Worm (Caenorhabditis elegans) whole organism, young adult: ENCODE measurements around the gene F27D9.7.
"Not testable (repeated sequence)": the region's sequence is repeated elsewhere in the genome, so short reads cannot be mapped to it uniquely, and the experiment has no call there.

Experiments used
- B0336.3 ChIP-seq: fragments of 200-800 bp; sonication (Bioruptor generic); IDR thresholded peaks from 2 replicates; pipeline ENCODE4 v1.3.6; 2022; ENCODE audit warnings: missing genetic modification characterization, missing compliant biosample characterization
- C06A6.2 ChIP-seq: fragments of 200-800 bp; sonication (Bioruptor generic); conservative IDR thresholded peaks from 2 replicates; pipeline ENCODE4 v1.3.6; 2022; ENCODE audit warnings: missing genetic modification characterization, missing compliant biosample characterization
- C17E4.6 ChIP-seq: fragments of 200-800 bp; sonication (Bioruptor generic); IDR thresholded peaks from 2 replicates; pipeline ENCODE4 v1.3.6; 2022; ENCODE audit warnings: missing genetic modification reagents, missing genetic modification characterization, missing compliant biosample characterization
- F23B12.7 ChIP-seq: sonication (generic microtip); optimal IDR thresholded peaks from 2 replicates; lab custom pipeline; 2017; ENCODE audit warnings: missing genetic modification characterization, mild to moderate bottlenecking, missing compliant biosample characterization, antibody characterized with exemption, moderate library complexity; ENCODE audit not compliant: insufficient read depth
- F33H1.4 ChIP-seq: fragments of 200-800 bp; sonication (Bioruptor generic); IDR thresholded peaks from 2 replicates; pipeline ENCODE4 v1.3.6; 2022; ENCODE audit warnings: missing genetic modification reagents, missing genetic modification characterization, missing compliant biosample characterization
- F39B2.1 ChIP-seq: fragments of 200-800 bp; sonication (Bioruptor generic); IDR thresholded peaks from 2 replicates; pipeline ENCODE4 v1.3.6; 2022; ENCODE audit warnings: missing genetic modification reagents, missing genetic modification characterization, missing compliant biosample characterization
- F52B5.7 ChIP-seq: sonication (generic microtip); optimal IDR thresholded peaks from 2 replicates; lab custom pipeline; 2016; ENCODE audit warnings: mild to moderate bottlenecking, missing genetic modification characterization, missing compliant biosample characterization
- K11D2.4 ChIP-seq: fragments of 200-800 bp; sonication (Bioruptor generic); IDR thresholded peaks from 2 replicates; pipeline ENCODE4 v1.3.6; 2022; ENCODE audit warnings: missing genetic modification reagents, missing genetic modification characterization, missing compliant biosample characterization
- T26A5.8 ChIP-seq: sonication (generic microtip); optimal IDR thresholded peaks from 2 replicates; lab custom pipeline; 2016; ENCODE audit warnings: missing genetic modification characterization, missing compliant biosample characterization
- akir-1 ChIP-seq: fragments of 200-800 bp; sonication (Bioruptor generic); optimal IDR thresholded peaks from 2 replicates; lab custom pipeline; 2018; ENCODE audit warnings: mild to moderate bottlenecking, missing genetic modification characterization, moderate library complexity, missing compliant biosample characterization
- ama-1 ChIP-seq, 3 experiments: fragments of 150-350 bp in 1 of 3; sonication (generic microtip) in 2 of 3; optimal IDR thresholded peaks; 2 replicates each; lab custom pipeline; 2014 to 2018; ENCODE audit warnings: missing biosample characterization in 2 of 3, missing genetic modification characterization in 2 of 3, missing genetic modification reagents in 2 of 3
- athp-1 ChIP-seq: sonication (generic microtip); optimal IDR thresholded peaks from 2 replicates; lab custom pipeline; 2017; ENCODE audit warnings: mild to moderate bottlenecking, missing genetic modification characterization, missing compliant biosample characterization
- ccch-3 ChIP-seq: fragments of 200-800 bp; sonication (Bioruptor generic); optimal IDR thresholded peaks from 2 replicates; lab custom pipeline; 2018; ENCODE audit warnings: mild to moderate bottlenecking, missing genetic modification characterization, missing compliant biosample characterization
- ceh-27 ChIP-seq: fragments of 200-800 bp; sonication (Bioruptor generic); optimal IDR thresholded peaks from 2 replicates; lab custom pipeline; 2018; ENCODE audit warnings: mild to moderate bottlenecking, missing genetic modification characterization, moderate library complexity, missing compliant biosample characterization
- ceh-40 ChIP-seq: fragments of 200-800 bp; sonication (Bioruptor generic); IDR thresholded peaks from 2 replicates; pipeline ENCODE4 v1.3.6; 2022; ENCODE audit warnings: missing genetic modification characterization, missing compliant biosample characterization
- dpl-1 ChIP-seq: fragments of 150-350 bp; optimal IDR thresholded peaks from 2 replicates; lab custom pipeline; 2014; ENCODE audit warnings: missing biosample characterization, missing genetic modification reagents, missing genetic modification characterization
- efl-1 ChIP-seq: fragments of 150-350 bp; optimal IDR thresholded peaks from 2 replicates; lab custom pipeline; 2014; ENCODE audit warnings: missing biosample characterization, missing genetic modification reagents, missing genetic modification characterization
- him-1 ChIP-seq: sonication (generic microtip); optimal IDR thresholded peaks from 2 replicates; lab custom pipeline; 2016; ENCODE audit warnings: missing genotype, missing genetic modification reagents, missing genetic modification characterization, missing compliant biosample characterization
- hmg-1.2 ChIP-seq: fragments of 200-800 bp; sonication (Bioruptor generic); IDR thresholded peaks from 2 replicates; pipeline ENCODE4 v1.3.6; 2022; ENCODE audit warnings: missing genetic modification reagents, missing genetic modification characterization, missing compliant biosample characterization
- hrde-1 ChIP-seq: sonication (generic microtip); optimal IDR thresholded peaks from 2 replicates; lab custom pipeline; 2016; ENCODE audit warnings: missing genetic modification characterization, mild to moderate bottlenecking, missing compliant biosample characterization, moderate library complexity, missing genotype, missing genetic modification reagents, borderline replicate concordance
- let-607 ChIP-seq, 2 experiments: fragments of 200-800 bp in 1 of 2; sonication (Bioruptor generic) in 1 of 2; sonication (generic microtip) in 1 of 2; optimal IDR thresholded peaks; 2 replicates each; lab custom pipeline; 2016 to 2018; ENCODE audit warnings: mild to moderate bottlenecking in 2 of 2, missing compliant biosample characterization in 2 of 2, missing genetic modification characterization in 2 of 2, moderate library complexity in 2 of 2, missing genotype in 1 of 2
- lin-54 ChIP-seq: fragments of 200-800 bp; sonication (Bioruptor generic); optimal IDR thresholded peaks from 2 replicates; lab custom pipeline; 2018; ENCODE audit warnings: mild to moderate bottlenecking, missing genetic modification characterization, missing compliant biosample characterization
- madf-6 ChIP-seq: fragments of 200-800 bp; sonication (Bioruptor generic); IDR thresholded peaks from 2 replicates; pipeline ENCODE4 v1.3.6; 2022; ENCODE audit warnings: missing genetic modification reagents, missing genetic modification characterization, missing compliant biosample characterization
- mcd-1 ChIP-seq: fragments of 200-800 bp; sonication (Bioruptor generic); IDR thresholded peaks from 2 replicates; pipeline ENCODE4 v1.3.6; 2022; ENCODE audit warnings: missing genetic modification reagents, missing genetic modification characterization, missing compliant biosample characterization
- mel-28 ChIP-seq: sonication (generic microtip); optimal IDR thresholded peaks from 2 replicates; lab custom pipeline; 2016; ENCODE audit warnings: borderline replicate concordance, mild to moderate bottlenecking, missing genetic modification characterization, missing compliant biosample characterization
- nfya-1 ChIP-seq: sonication (generic microtip); optimal IDR thresholded peaks from 2 replicates; lab custom pipeline; 2017; ENCODE audit warnings: antibody characterized with exemption, missing compliant biosample characterization, missing genetic modification characterization, borderline replicate concordance; ENCODE audit not compliant: insufficient read depth
- nhr-120 ChIP-seq: fragments of 200-800 bp; sonication (Bioruptor generic); IDR thresholded peaks from 2 replicates; pipeline ENCODE4 v1.3.6; 2022; ENCODE audit warnings: missing genetic modification characterization, missing compliant biosample characterization
- nhr-80 ChIP-seq: sonication (generic microtip); optimal IDR thresholded peaks from 2 replicates; lab custom pipeline; 2016; ENCODE audit warnings: missing genetic modification characterization, missing compliant biosample characterization
- nhr-90 ChIP-seq: sonication (generic microtip); optimal IDR thresholded peaks from 2 replicates; lab custom pipeline; 2016; ENCODE audit warnings: missing genotype, mild to moderate bottlenecking, missing genetic modification characterization, missing compliant biosample characterization
- pbrm-1 ChIP-seq: fragments of 200-800 bp; sonication (Bioruptor generic); IDR thresholded peaks from 2 replicates; pipeline ENCODE4 v1.3.6; 2022; ENCODE audit warnings: missing genetic modification reagents, missing genetic modification characterization, missing compliant biosample characterization
- repo-1 ChIP-seq: sonication (generic microtip); optimal IDR thresholded peaks from 2 replicates; lab custom pipeline; 2017; ENCODE audit warnings: mild to moderate bottlenecking, missing genetic modification characterization, missing compliant biosample characterization
- snpc-1.1 ChIP-seq: sonication (generic microtip); optimal IDR thresholded peaks from 2 replicates; lab custom pipeline; 2017; ENCODE audit warnings: missing genetic modification characterization, mild to moderate bottlenecking, missing compliant biosample characterization, antibody characterized with exemption, moderate library complexity, missing genotype, missing genetic modification reagents; ENCODE audit not compliant: insufficient read depth
- snpc-1.3 ChIP-seq: sonication (generic microtip); optimal IDR thresholded peaks from 2 replicates; lab custom pipeline; 2017; ENCODE audit warnings: missing genetic modification characterization, mild to moderate bottlenecking, missing compliant biosample characterization, antibody characterized with exemption, moderate library complexity, missing genotype, missing genetic modification reagents; ENCODE audit not compliant: insufficient read depth
- snpc-3.4 ChIP-seq: sonication (generic microtip); optimal IDR thresholded peaks from 2 replicates; lab custom pipeline; 2017; ENCODE audit warnings: missing genetic modification characterization, mild to moderate bottlenecking, missing compliant biosample characterization, antibody characterized with exemption, moderate library complexity, missing genotype, missing genetic modification reagents
- somi-1 ChIP-seq: fragments of 200-800 bp; sonication (Bioruptor generic); optimal IDR thresholded peaks from 2 replicates; lab custom pipeline; 2018; ENCODE audit warnings: mild to moderate bottlenecking, missing genetic modification characterization, missing compliant biosample characterization
- tbp1 ChIP-seq: fragments of 200-800 bp; sonication (Bioruptor generic); optimal IDR thresholded peaks from 2 replicates; lab custom pipeline; 2018; ENCODE audit warnings: mild to moderate bottlenecking, missing genetic modification characterization, missing compliant biosample characterization
- tlf-1 ChIP-seq: fragments of 200-800 bp; sonication (Bioruptor generic); optimal IDR thresholded peaks from 2 replicates; lab custom pipeline; 2018; ENCODE audit warnings: mild to moderate bottlenecking, missing genetic modification characterization, missing compliant biosample characterization
- unc-130 ChIP-seq: sonication (generic microtip); optimal IDR thresholded peaks from 2 replicates; lab custom pipeline; 2016; ENCODE audit warnings: missing genetic modification reagents, missing genetic modification characterization, missing compliant biosample characterization
- ztf-26 ChIP-seq: sonication (generic microtip); optimal IDR thresholded peaks from 2 replicates; lab custom pipeline; 2017; ENCODE audit warnings: missing genetic modification characterization, missing compliant biosample characterization

F27D9.7 gene

DNA sequence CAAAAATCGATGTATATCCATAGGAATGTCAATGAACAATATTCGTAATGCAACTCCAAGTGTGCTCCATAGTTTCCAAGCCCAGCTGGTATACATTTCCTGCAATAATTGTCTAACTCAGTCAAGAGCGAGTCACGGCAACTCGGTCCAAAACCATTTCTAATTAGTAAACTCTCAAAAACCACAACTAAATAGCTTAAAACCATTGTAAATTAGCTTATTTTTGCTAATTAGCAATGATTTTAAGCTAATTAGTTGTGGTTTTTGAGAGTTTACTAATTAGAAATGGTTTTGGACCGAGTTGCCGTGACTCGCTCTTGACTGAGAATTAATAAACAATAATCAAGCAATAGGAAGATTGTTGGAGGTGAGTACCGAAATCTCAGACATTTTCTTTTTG lies 5.7 kb downstream of the F27D9.7 start, which contains the start of gene dhs-29:
TSS of gene dhs-29 (minus strand) at position 101 of the 400 bp plus-strand sequence.
- TF ChIP-seq ccch-3 (GFP tag; lab: Kevin White, UChicago); mel-28 (tag; lab: Kevin White, UChicago); K11D2.4: not testable (repeated sequence)

DNA sequence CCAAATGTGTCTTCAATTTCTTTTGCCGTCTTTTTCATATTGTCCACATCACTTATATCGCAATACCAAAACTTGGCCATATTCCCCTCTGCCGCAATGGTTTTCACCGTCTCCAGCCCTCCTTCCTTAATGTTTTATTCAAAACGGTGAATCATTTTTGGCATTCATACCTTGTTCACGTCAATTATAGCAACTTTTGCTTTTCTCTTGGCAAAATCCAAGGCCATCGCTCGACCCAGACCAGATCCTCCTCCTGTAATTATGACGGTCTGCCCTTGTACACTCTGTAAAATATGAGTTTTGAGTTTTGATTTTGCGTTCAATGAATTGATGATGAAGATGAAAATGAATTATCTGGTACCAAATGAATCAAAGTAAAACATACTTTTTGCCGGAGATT lies 6.1 kb downstream of the F27D9.7 start:
- no peak for TF ChIP-seq pbrm-1 (GFP tag; lab: Robert Waterston, UW)

DNA sequence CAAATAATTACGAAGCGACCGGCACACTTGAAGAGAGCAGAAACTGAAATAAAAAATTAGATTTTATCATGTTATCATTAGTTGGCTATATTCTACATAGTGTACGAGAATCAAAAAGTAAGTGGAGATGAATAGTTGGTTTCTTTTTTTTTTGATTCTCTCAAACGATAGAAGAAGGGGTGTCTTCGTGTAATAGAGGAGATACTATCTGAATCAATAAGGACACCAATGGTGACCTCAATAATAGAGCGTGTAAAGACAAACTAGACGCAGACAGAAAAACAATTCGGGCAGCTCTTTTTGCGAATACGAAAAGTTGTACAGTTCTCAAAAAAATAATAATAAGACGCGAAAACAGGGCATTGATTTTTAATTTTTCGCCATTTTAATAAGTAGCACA lies 8.0 kb downstream of the F27D9.7 start:
- TF ChIP-seq K11D2.4 (no peak), tlf-1 (GFP tag; lab: Kevin White, UChicago) (no peak), ceh-40 (GFP tag; lab: Robert Waterston, UW) (no peak), mel-28 (tag; lab: Kevin White, UChicago) (no peak), unc-130 (GFP tag; lab: Kevin White, UChicago) (no peak), dpl-1 (GFP tag; lab: Kevin White, UChicago) (no peak), snpc-1.3 (tag; lab: Kevin White, UChicago) (no peak), nhr-90 (tag; lab: Kevin White, UChicago) (no peak), lin-54 (no peak), nfya-1 (tag; lab: Kevin White, UChicago) (no peak), akir-1 (GFP tag; lab: Kevin White, UChicago) (no peak), athp-1 (tag; lab: Kevin White, UChicago) (no peak), F52B5.7 (no peak), snpc-1.1 (tag; lab: Kevin White, UChicago) (no peak), hrde-1 (no peak), ccch-3 (GFP tag; lab: Kevin White, UChicago) (no peak), B0336.3 (no peak), C17E4.6 (GFP tag; lab: Robert Waterston, UW) (no peak), him-1 (no peak), snpc-3.4 (no peak)

DNA sequence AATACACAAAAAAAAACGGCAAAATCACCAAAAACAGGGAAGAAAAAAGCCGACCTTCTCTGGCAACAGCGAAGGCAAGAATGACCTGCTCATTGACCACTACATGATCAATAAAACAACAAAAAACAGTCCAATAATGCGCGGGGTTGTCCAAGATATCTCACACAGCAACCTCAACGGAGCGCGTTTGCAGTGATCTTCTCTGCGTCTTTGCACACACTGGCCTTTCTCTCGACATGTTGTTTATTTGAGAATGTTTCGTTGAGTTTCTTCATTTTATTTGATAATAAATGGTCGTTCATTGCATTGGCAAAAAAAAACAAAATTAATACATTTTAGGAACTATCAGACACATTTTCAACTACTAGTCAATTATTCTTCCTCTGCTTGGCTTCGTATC lies 8.9 kb downstream of the F27D9.7 start:
- no peak for TF ChIP-seq ceh-40 (GFP tag; lab: Robert Waterston, UW)
- peak; percentile 13 for TF ChIP-seq ceh-27
- TF ChIP-seq ztf-26 (tag; lab: Kevin White, UChicago) = peak; percentile 6
- no peak for TF ChIP-seq madf-6 (GFP tag; lab: Robert Waterston, UW)
- peak; percentile 24 for TF ChIP-seq F23B12.7 (tag; lab: Kevin White, UChicago)
- peak; percentile 45 for TF ChIP-seq nhr-80 (tag; lab: Kevin White, UChicago)
- no peak for TF ChIP-seq repo-1
- no peak for TF ChIP-seq somi-1 (GFP tag; lab: Kevin White, UChicago)
- 0 out of 2 replicates have a peak, but pooled peaks have one; percentile 25 for TF ChIP-seq C06A6.2 (GFP tag; lab: Robert Waterston, UW)
- TF ChIP-seq let-607 (tag; optimal IDR thresholded peaks at IDR 0.05; lab: Kevin White, UChicago) = no peak
- peak; percentile 6 for TF ChIP-seq tbp1 (GFP tag; lab: Kevin White, UChicago)
- no peak for TF ChIP-seq F33H1.4 (GFP tag; lab: Robert Waterston, UW)
- TF ChIP-seq efl-1 (GFP tag; lab: Kevin White, UChicago) = peak; percentile 25
- TF ChIP-seq hmg-1.2 (GFP tag; lab: Robert Waterston, UW) = peak; percentile 17; the same call in 1 of the 2 replicates
- peak; percentile 63 for TF ChIP-seq mcd-1 (GFP tag; lab: Robert Waterston, UW)
- TF ChIP-seq nhr-120 (GFP tag; lab: Robert Waterston, UW) = no peak
- peak; percentile 34 for TF ChIP-seq ama-1 (optimal IDR thresholded peaks at IDR 0.05; lab: Kevin White, UChicago)
- TF ChIP-seq ama-1 (GFP tag; optimal IDR thresholded peaks at IDR 0.05; lab: Kevin White, UChicago) = no peak
- TF ChIP-seq T26A5.8 (tag; lab: Kevin White, UChicago) = no peak
- TF ChIP-seq F39B2.1 (GFP tag; lab: Robert Waterston, UW) = no peak
- TF ChIP-seq, all 124 proteins: peak for 10
